Worm (Caenorhabditis elegans) whole organism, L1 larva: Measurements from ENCODE around the gene appg-2.
A peak's percentile ranks its signal among the peaks of the same experiment; 100 is the strongest.

ENCODE experiments used
- Y116A8C.19 ChIP-seq: sonication (generic microtip); optimal IDR thresholded peaks from 2 replicates; lab custom pipeline; 2016; ENCODE audit warnings: missing compliant biosample characterization, missing genetic modification characterization, borderline replicate concordance
- blmp-1 ChIP-seq: fragments of 150-350 bp; optimal IDR thresholded peaks from 2 replicates; lab custom pipeline; 2014; ENCODE audit warnings: missing biosample characterization, missing genetic modification characterization
- ceh-63 ChIP-seq: fragments of 200-800 bp; sonication (Bioruptor generic); optimal IDR thresholded peaks from 2 replicates; lab custom pipeline; 2018; ENCODE audit warnings: mild to moderate bottlenecking, missing genetic modification characterization, missing compliant biosample characterization
- ceh-82 ChIP-seq, 3 experiments: fragments of 150-350 bp in 1 of 3; sonication (generic microtip) in 2 of 3; optimal IDR thresholded peaks; 2 replicates each; lab custom pipeline; 2014 to 2017; ENCODE audit warnings: missing biosample characterization in 3 of 3, missing genetic modification characterization in 3 of 3
- ceh-88 ChIP-seq: fragments of 200-800 bp; sonication (Bioruptor generic); IDR thresholded peaks from 2 replicates; pipeline ENCODE4 v1.3.6; 2022; ENCODE audit warnings: missing genetic modification characterization, missing compliant biosample characterization
- ces-1 ChIP-seq: fragments of 150-350 bp; optimal IDR thresholded peaks from 2 replicates; lab custom pipeline; 2014; ENCODE audit warnings: missing biosample characterization, missing genetic modification reagents, missing genetic modification characterization
- dpl-1 ChIP-seq, 3 experiments: fragments of 150-350 bp in 2 of 3; sonication (generic microtip) in 1 of 3; optimal IDR thresholded peaks; 2 replicates each; lab custom pipeline; 2014 to 2017; ENCODE audit warnings: missing biosample characterization in 3 of 3, missing genetic modification characterization in 3 of 3, missing genetic modification reagents in 3 of 3
- dsc-1 ChIP-seq: sonication (generic microtip); optimal IDR thresholded peaks from 2 replicates; lab custom pipeline; 2016; ENCODE audit warnings: mild to moderate bottlenecking, missing genetic modification characterization, missing compliant biosample characterization
- elt-3 ChIP-seq, 6 experiments: fragments of 150-350 bp in 1 of 6; sonication (generic microtip); optimal IDR thresholded peaks; 2 replicates each; lab custom pipeline; 2017 to 2018; ENCODE audit warnings: missing biosample characterization in 6 of 6, missing genetic modification characterization in 6 of 6, inconsistent platforms in 1 of 6
- fkh-10 ChIP-seq: sonication (generic microtip); optimal IDR thresholded peaks from 2 replicates; lab custom pipeline; 2017; ENCODE audit warnings: missing biosample characterization, missing genetic modification reagents, missing genetic modification characterization
- fkh-8 ChIP-seq: sonication (generic microtip); optimal IDR thresholded peaks from 2 replicates; lab custom pipeline; 2016; ENCODE audit warnings: mild to moderate bottlenecking, missing genetic modification characterization, missing compliant biosample characterization
- hlh-17 ChIP-seq: fragments of 200-800 bp; sonication (Bioruptor generic); optimal IDR thresholded peaks from 2 replicates; lab custom pipeline; 2018; ENCODE audit warnings: missing genetic modification characterization, mild to moderate bottlenecking, missing compliant biosample characterization, moderate library complexity, borderline replicate concordance
- irx-1 ChIP-seq: sonication (generic microtip); optimal IDR thresholded peaks from 2 replicates; lab custom pipeline; 2016; ENCODE audit warnings: missing genetic modification characterization, missing compliant biosample characterization
- jun-1 ChIP-seq: fragments of 150-350 bp; optimal IDR thresholded peaks from 2 replicates; lab custom pipeline; 2014; ENCODE audit warnings: missing biosample characterization, missing genetic modification reagents, missing genetic modification characterization
- lin-14 ChIP-seq: fragments of 200-800 bp; sonication (Bioruptor generic); optimal IDR thresholded peaks from 2 replicates; lab custom pipeline; 2018; ENCODE audit warnings: mild to moderate bottlenecking, missing genetic modification characterization, moderate library complexity, missing compliant biosample characterization
- lin-15B ChIP-seq: fragments of 150-350 bp; sonication (generic microtip); optimal IDR thresholded peaks from 3 replicates; lab custom pipeline; 2014; ENCODE audit warnings: missing biosample characterization, missing genetic modification characterization
- lin-35 ChIP-seq, 2 experiments: fragments of 150-350 bp; optimal IDR thresholded peaks; 2 replicates each; lab custom pipeline; 2014; ENCODE audit warnings: missing biosample characterization in 2 of 2, missing genetic modification characterization in 2 of 2, missing genetic modification reagents in 2 of 2
- lir-3 ChIP-seq: sonication (generic microtip); optimal IDR thresholded peaks from 2 replicates; lab custom pipeline; 2016; ENCODE audit warnings: mild to moderate bottlenecking, missing genetic modification characterization, moderate library complexity, missing compliant biosample characterization; ENCODE audit not compliant: poor library complexity
- lsy-2 ChIP-seq, 2 experiments: fragments of 150-350 bp; optimal IDR thresholded peaks; 2 replicates each; lab custom pipeline; 2014; ENCODE audit warnings: missing biosample characterization in 2 of 2, missing genetic modification characterization in 2 of 2
- mdl-1 ChIP-seq, 2 experiments: fragments of 150-350 bp; optimal IDR thresholded peaks; 2 replicates each; lab custom pipeline; 2014 to 2017; ENCODE audit warnings: missing biosample characterization in 2 of 2, missing genetic modification characterization in 2 of 2, inconsistent platforms in 1 of 2
- mep-1 ChIP-seq: fragments of 150-350 bp; optimal IDR thresholded peaks from 2 replicates; lab custom pipeline; 2014; ENCODE audit warnings: missing biosample characterization, missing genetic modification characterization
- nhr-19 ChIP-seq: fragments of 200-800 bp; sonication (Bioruptor generic); conservative IDR thresholded peaks from 2 replicates; pipeline ENCODE4 v1.3.6; 2022; ENCODE audit warnings: missing genetic modification characterization, missing compliant biosample characterization
- nhr-20 ChIP-seq: sonication (generic microtip); optimal IDR thresholded peaks from 2 replicates; lab custom pipeline; 2016; ENCODE audit warnings: mild to moderate bottlenecking, missing genetic modification characterization, missing compliant biosample characterization
- nhr-237 ChIP-seq: fragments of 150-350 bp; optimal IDR thresholded peaks from 2 replicates; lab custom pipeline; 2014; ENCODE audit warnings: missing biosample characterization, missing genetic modification characterization
- nhr-71 ChIP-seq: sonication (generic microtip); optimal IDR thresholded peaks from 2 replicates; lab custom pipeline; 2016; ENCODE audit warnings: mild to moderate bottlenecking, missing genetic modification characterization, moderate library complexity, missing compliant biosample characterization
- nhr-76 ChIP-seq: sonication (generic microtip); optimal IDR thresholded peaks from 2 replicates; lab custom pipeline; 2017; ENCODE audit warnings: missing biosample characterization, missing genetic modification characterization
- nhr-77 ChIP-seq: fragments of 150-350 bp; optimal IDR thresholded peaks from 2 replicates; lab custom pipeline; 2014; ENCODE audit warnings: missing biosample characterization, missing genetic modification characterization
- nhr-85 ChIP-seq: sonication (generic microtip); peaks from one replicate; lab custom pipeline; 2016; ENCODE audit warnings: missing genetic modification characterization, inconsistent platforms, missing compliant biosample characterization
- nhr-90 ChIP-seq: sonication (generic microtip); optimal IDR thresholded peaks from 2 replicates; lab custom pipeline; 2016; ENCODE audit warnings: mild to moderate bottlenecking, missing genetic modification characterization, missing compliant biosample characterization; ENCODE audit not compliant: poor library complexity
- skn-1 ChIP-seq: fragments of 150-350 bp; optimal IDR thresholded peaks from 2 replicates; lab custom pipeline; 2014; ENCODE audit warnings: missing biosample characterization, missing genetic modification characterization
- snpc-4 ChIP-seq: fragments of 150-350 bp; optimal IDR thresholded peaks from 2 replicates; lab custom pipeline; 2014; ENCODE audit warnings: missing biosample characterization, missing genetic modification characterization
- snu-23 ChIP-seq: sonication (generic microtip); optimal IDR thresholded peaks from 2 replicates; lab custom pipeline; 2016; ENCODE audit warnings: missing genetic modification characterization, missing compliant biosample characterization
- sox-4 ChIP-seq: sonication (generic microtip); optimal IDR thresholded peaks from 2 replicates; lab custom pipeline; 2016; ENCODE audit warnings: missing genetic modification characterization, missing compliant biosample characterization
- tbx-2 ChIP-seq: sonication (generic microtip); optimal IDR thresholded peaks from 2 replicates; lab custom pipeline; 2016; ENCODE audit warnings: missing genetic modification characterization, missing compliant biosample characterization
- unc-86 ChIP-seq: sonication (generic microtip); optimal IDR thresholded peaks from 2 replicates; lab custom pipeline; 2016; ENCODE audit warnings: missing genetic modification characterization, missing compliant biosample characterization
- vab-15 ChIP-seq: sonication (generic microtip); optimal IDR thresholded peaks from 2 replicates; lab custom pipeline; 2017; ENCODE audit warnings: missing genotype, mild to moderate bottlenecking, missing genetic modification characterization, missing compliant biosample characterization
- xbp-1 ChIP-seq: sonication (generic microtip); optimal IDR thresholded peaks from 2 replicates; lab custom pipeline; 2016; ENCODE audit warnings: missing genetic modification characterization, missing compliant biosample characterization
- ztf-11 ChIP-seq, 2 experiments: sonication (generic microtip); optimal IDR thresholded peaks; 2 replicates each; lab custom pipeline; 2016 to 2017; ENCODE audit warnings: missing genetic modification characterization in 2 of 2, missing biosample characterization in 1 of 2, missing compliant biosample characterization in 1 of 2

The appg-2 gene

ce11 chrII:8764332-8764731 is 36.6 kb upstream of the appg-2 start:
- peak; percentile 30 for TF ChIP-seq lin-14 (GFP tag; lab: Kevin White, UChicago)
- TF ChIP-seq nhr-19 (GFP tag; lab: Robert Waterston, UW): 0 out of 2 replicates have a peak, but pooled peaks have one; percentile 9
- TF ChIP-seq ceh-88 (GFP tag; lab: Robert Waterston, UW): no peak
- TF ChIP-seq elt-3 (tag; optimal IDR thresholded peaks at IDR 0.05; lab: Kevin White, UChicago): peak in 2 of 6 experiments; percentile 13 to 55
- peak; percentile 17 for TF ChIP-seq nhr-20 (tag; lab: Kevin White, UChicago)
- no peak for TF ChIP-seq nhr-90
- peak; percentile 80 for TF ChIP-seq nhr-85 (tag; lab: Kevin White, UChicago)
- peak; percentile 3 for TF ChIP-seq blmp-1 (tag; lab: Kevin White, UChicago)
- TF ChIP-seq ceh-63: no peak

ce11 chrII:8765131-8765530 is 35.8 kb upstream of the appg-2 start:
- TF ChIP-seq sox-4 (tag; lab: Kevin White, UChicago): no peak
- TF ChIP-seq snu-23 (GFP tag; lab: Kevin White, UChicago): peak; percentile 29
- TF ChIP-seq nhr-85 (tag; lab: Kevin White, UChicago): peak; percentile 90
- TF ChIP-seq lin-14 (GFP tag; lab: Kevin White, UChicago): peak; percentile 56
- peak in 1 of 2 experiments; percentile 25 for TF ChIP-seq lin-35 (GFP tag; optimal IDR thresholded peaks at IDR 0.05; lab: Kevin White, UChicago)
- TF ChIP-seq nhr-20 (tag; lab: Kevin White, UChicago): peak; percentile 90
- peak; percentile 46 for TF ChIP-seq nhr-71 (tag; lab: Kevin White, UChicago)
- peak in 1 of 2 experiments; percentile 76 for TF ChIP-seq mdl-1 (tag; optimal IDR thresholded peaks at IDR 0.05; lab: Kevin White, UChicago)
- TF ChIP-seq nhr-90: peak; percentile 13
- no peak for TF ChIP-seq hlh-17 (GFP tag; lab: Kevin White, UChicago)
- TF ChIP-seq ces-1 (GFP tag; lab: Kevin White, UChicago): no peak
- TF ChIP-seq elt-3 (tag; optimal IDR thresholded peaks at IDR 0.05; lab: Kevin White, UChicago): peak in 2 of 6 experiments; percentile 57 to 60
- peak; percentile 31 for TF ChIP-seq tbx-2
- no peak for TF ChIP-seq dsc-1 (tag; lab: Kevin White, UChicago)
- TF ChIP-seq blmp-1 (tag; lab: Kevin White, UChicago): peak; percentile 42

ce11 chrII:8766475-8766874 is 34.5 kb upstream of the appg-2 start, which contains the start of the genes nsph-1.1 and K08F8.15:
Gene nsph-1.1 (plus strand): TSS chrII:8766775.
Gene K08F8.15 (plus strand): TSS chrII:8766809.
- TF ChIP-seq xbp-1 (tag; lab: Kevin White, UChicago) (no peak), lin-15B (tag; lab: Kevin White, UChicago) (no peak), unc-86 (tag; lab: Kevin White, UChicago) (no peak), fkh-8 (tag; lab: Kevin White, UChicago) (no peak), nhr-85 (tag; lab: Kevin White, UChicago) (no peak), ztf-11 (tag; optimal IDR thresholded peaks at IDR 0.05; lab: Kevin White, UChicago) (no peak), ceh-82 (tag; optimal IDR thresholded peaks at IDR 0.05; lab: Kevin White, UChicago) (no peak), irx-1 (tag; lab: Kevin White, UChicago) (no peak), ces-1 (GFP tag; lab: Kevin White, UChicago) (no peak), mep-1 (tag; lab: Kevin White, UChicago) (no peak), ceh-88 (GFP tag; lab: Robert Waterston, UW) (no peak), nhr-71 (tag; lab: Kevin White, UChicago) (no peak), nhr-20 (tag; lab: Kevin White, UChicago) (no peak), nhr-77 (no peak), fkh-10 (no peak), nhr-76 (no peak), lir-3 (no peak)

- TF ChIP-seq nhr-77 (no peak), ztf-11 (tag; optimal IDR thresholded peaks at IDR 0.05; lab: Kevin White, UChicago) (no peak), hlh-17 (GFP tag; lab: Kevin White, UChicago) (no peak), Y116A8C.19 (tag; lab: Kevin White, UChicago) (no peak), snu-23 (GFP tag; lab: Kevin White, UChicago) (no peak), vab-15 (tag; lab: Kevin White, UChicago) (no peak), lin-14 (GFP tag; lab: Kevin White, UChicago) (no peak), lsy-2 (tag; optimal IDR thresholded peaks at IDR 0.05; lab: Kevin White, UChicago) (no peak), snpc-4 (tag; lab: Kevin White, UChicago) (no peak), jun-1 (tag; lab: Kevin White, UChicago) (no peak), dpl-1 (GFP tag; optimal IDR thresholded peaks at IDR 0.05; lab: Kevin White, UChicago) (no peak), nhr-237 (no peak), blmp-1 (tag; lab: Kevin White, UChicago) (no peak), skn-1 (tag; lab: Kevin White, UChicago) (no peak)
- TF ChIP-seq, all 84 proteins: peak for 0
Observed at ce11 chrII:8766897-8767296, 34.0 kb upstream of the appg-2 start, which contains the start of gene pah-1. Gene pah-1 (minus strand): TSS chrII:8766997.
